Fruit fly (Drosophila melanogaster) whole organism, prepupa: ENCODE results near the gene IFT54.

Experiments
- Blimp-1 ChIP-seq: fragments of 200-800 bp; sonication (Bioruptor generic); optimal IDR thresholded peaks from 3 replicates; lab custom pipeline; 2017; ENCODE audit warnings: missing biosample characterization, missing genetic modification characterization, mild to moderate bottlenecking, moderate library complexity, missing genetic modification reagents
- CG10631 ChIP-seq: fragments of 200-800 bp; sonication (Bioruptor generic); optimal IDR thresholded peaks from 2 replicates; lab custom pipeline; 2016; ENCODE audit warnings: missing biosample characterization, missing genetic modification characterization
- CG10669 ChIP-seq: fragments of 200-800 bp; sonication (Bioruptor generic); optimal IDR thresholded peaks from 3 replicates; lab custom pipeline; 2018; ENCODE audit warnings: missing biosample characterization, mild to moderate bottlenecking, missing genetic modification characterization, moderate library complexity
- CG11294 ChIP-seq: fragments of 200-800 bp; sonication (Bioruptor generic); IDR thresholded peaks from 2 replicates; pipeline ENCODE4 v1.3.6; 2022; ENCODE audit warnings: missing biosample characterization, missing genetic modification characterization
- CG11762 ChIP-seq: fragments of 200-800 bp; sonication (Bioruptor generic); optimal IDR thresholded peaks from 3 replicates; lab custom pipeline; 2016; ENCODE audit warnings: missing biosample characterization, missing genetic modification characterization; ENCODE audit not compliant: insufficient read depth
- CG11902 ChIP-seq: fragments of 200-800 bp; sonication (Bioruptor generic); optimal IDR thresholded peaks from 3 replicates; lab custom pipeline; 2016; ENCODE audit warnings: missing biosample characterization, missing genetic modification characterization
- CG15336 ChIP-seq: fragments of 200-800 bp; sonication (Bioruptor generic); IDR thresholded peaks from 2 replicates; pipeline ENCODE4 v1.3.6; 2022; ENCODE audit warnings: missing biosample characterization, missing genetic modification characterization
- CG1621 ChIP-seq: fragments of 200-800 bp; sonication (Bioruptor generic); optimal IDR thresholded peaks from 3 replicates; lab custom pipeline; 2018; ENCODE audit warnings: missing biosample characterization, mild to moderate bottlenecking, missing genetic modification characterization
- CG16779 ChIP-seq: fragments of 200-800 bp; sonication (Bioruptor generic); optimal IDR thresholded peaks from 3 replicates; lab custom pipeline; 2017; ENCODE audit warnings: missing biosample characterization, mild to moderate bottlenecking, missing genetic modification characterization
- CG3032 ChIP-seq: fragments of 200-800 bp; optimal IDR thresholded peaks from 2 replicates; lab custom pipeline; 2019; ENCODE audit warnings: missing biosample characterization, mild to moderate bottlenecking, missing genetic modification characterization, moderate library complexity
- CG31627 ChIP-seq: fragments of 200-800 bp; sonication (Bioruptor generic); optimal IDR thresholded peaks from 3 replicates; lab custom pipeline; 2016; ENCODE audit warnings: missing biosample characterization, missing genetic modification characterization
- CG34406 ChIP-seq: fragments of 200-800 bp; sonication (Bioruptor generic); optimal IDR thresholded peaks from 3 replicates; lab custom pipeline; 2016; ENCODE audit warnings: missing biosample characterization, missing genetic modification characterization
- CG3919 ChIP-seq: fragments of 200-800 bp; sonication (Bioruptor generic); optimal IDR thresholded peaks from 3 replicates; lab custom pipeline; 2016; ENCODE audit warnings: missing biosample characterization, missing genetic modification characterization
- CG4318 ChIP-seq: fragments of 200-800 bp; sonication (Bioruptor generic); optimal IDR thresholded peaks from 3 replicates; lab custom pipeline; 2017; ENCODE audit warnings: missing biosample characterization, mild to moderate bottlenecking, missing genetic modification characterization
- CG6163 ChIP-seq: fragments of 200-800 bp; sonication (Bioruptor generic); IDR thresholded peaks from 3 replicates; pipeline ENCODE4 v1.3.6; 2022; ENCODE audit warnings: missing biosample characterization, missing genetic modification characterization
- CG6276 ChIP-seq: fragments of 200-800 bp; sonication (Bioruptor generic); optimal IDR thresholded peaks from 2 replicates; lab custom pipeline; 2017; ENCODE audit warnings: missing biosample characterization, mild to moderate bottlenecking, missing genetic modification characterization
- CG6792 ChIP-seq: fragments of 200-800 bp; sonication (Bioruptor generic); optimal IDR thresholded peaks from 3 replicates; lab custom pipeline; 2016; ENCODE audit warnings: missing biosample characterization, missing genetic modification characterization
- CG6808 ChIP-seq: fragments of 200-800 bp; sonication (Bioruptor generic); optimal IDR thresholded peaks from 3 replicates; lab custom pipeline; 2017; ENCODE audit warnings: missing biosample characterization, missing genetic modification characterization, mild to moderate bottlenecking, moderate library complexity, missing genetic modification reagents
- CG6854 ChIP-seq: fragments of 200-800 bp; sonication (Bioruptor generic); optimal IDR thresholded peaks from 2 replicates; lab custom pipeline; 2017; ENCODE audit warnings: missing biosample characterization, mild to moderate bottlenecking, missing genetic modification characterization
- CG7368 ChIP-seq: fragments of 200-800 bp; sonication (Bioruptor generic); optimal IDR thresholded peaks from 3 replicates; lab custom pipeline; 2016; ENCODE audit warnings: missing biosample characterization, missing genetic modification characterization
- CG8119 ChIP-seq: fragments of 200-800 bp; sonication (Bioruptor generic); IDR thresholded peaks from 3 replicates; pipeline ENCODE4 v1.3.6; 2022; ENCODE audit warnings: missing biosample characterization, missing genetic modification characterization
- CG8319 ChIP-seq: fragments of 200-800 bp; sonication (Bioruptor generic); optimal IDR thresholded peaks from 3 replicates; lab custom pipeline; 2016; ENCODE audit warnings: missing biosample characterization, missing genetic modification characterization
- CG8632 ChIP-seq: fragments of 200-800 bp; sonication (Bioruptor generic); optimal IDR thresholded peaks from 3 replicates; lab custom pipeline; 2016; ENCODE audit warnings: missing biosample characterization, missing genetic modification characterization
- Eip75B ChIP-seq: fragments of 200-800 bp; sonication (Bioruptor generic); optimal IDR thresholded peaks from 3 replicates; lab custom pipeline; 2016; ENCODE audit warnings: missing biosample characterization, missing genetic modification characterization
- Eip78C ChIP-seq: fragments of 200-800 bp; sonication (Bioruptor generic); peaks from one replicate; lab custom pipeline; 2016; ENCODE audit warnings: missing biosample characterization, missing genetic modification characterization
- Eip93F ChIP-seq: fragments of 200-800 bp; sonication (Bioruptor generic); optimal IDR thresholded peaks from 2 replicates; lab custom pipeline; 2016; ENCODE audit warnings: missing biosample characterization, mild to moderate bottlenecking, missing genetic modification characterization
- Ets21C ChIP-seq: fragments of 200-800 bp; sonication (Bioruptor generic); optimal IDR thresholded peaks from 3 replicates; lab custom pipeline; 2016; ENCODE audit warnings: missing biosample characterization, missing genetic modification characterization
- Ets96B ChIP-seq: fragments of 200-800 bp; optimal IDR thresholded peaks from 2 replicates; lab custom pipeline; 2019; ENCODE audit warnings: missing biosample characterization, mild to moderate bottlenecking, missing genetic modification characterization, moderate library complexity
- Hr38 ChIP-seq: sonication (Bioruptor generic); optimal IDR thresholded peaks from 2 replicates; lab custom pipeline; 2016; ENCODE audit warnings: missing biosample characterization, missing genetic modification characterization
- Lpt ChIP-seq: fragments of 200-800 bp; sonication (Bioruptor generic); optimal IDR thresholded peaks from 3 replicates; lab custom pipeline; 2016; ENCODE audit warnings: missing biosample characterization, missing genetic modification characterization
- Met ChIP-seq: fragments of 200-800 bp; sonication (Bioruptor generic); optimal IDR thresholded peaks from 3 replicates; lab custom pipeline; 2016; ENCODE audit warnings: missing biosample characterization, missing genetic modification characterization
- OdsH ChIP-seq: fragments of 200-800 bp; sonication (Bioruptor generic); optimal IDR thresholded peaks from 3 replicates; lab custom pipeline; 2016; ENCODE audit warnings: missing biosample characterization, missing genetic modification characterization
- Smox ChIP-seq: fragments of 200-800 bp; sonication (Bioruptor generic); optimal IDR thresholded peaks from 3 replicates; lab custom pipeline; 2016; ENCODE audit warnings: missing biosample characterization, missing genetic modification characterization
- Sox102F ChIP-seq: fragments of 200-800 bp; sonication (Bioruptor generic); optimal IDR thresholded peaks from 2 replicates; lab custom pipeline; 2016; ENCODE audit warnings: missing biosample characterization, mild to moderate bottlenecking, missing genetic modification characterization
- Sox14 ChIP-seq: fragments of 200-800 bp; sonication (Bioruptor generic); optimal IDR thresholded peaks from 3 replicates; lab custom pipeline; 2016; ENCODE audit warnings: missing biosample characterization, missing genetic modification characterization
- Sox15 ChIP-seq: fragments of 200-800 bp; sonication (Bioruptor generic); optimal IDR thresholded peaks from 3 replicates; lab custom pipeline; 2016; ENCODE audit warnings: missing biosample characterization, missing genetic modification characterization
- achi ChIP-seq: fragments of 200-800 bp; sonication (Bioruptor generic); optimal IDR thresholded peaks from 3 replicates; lab custom pipeline; 2016; ENCODE audit warnings: missing biosample characterization, missing genetic modification characterization
- acj6 ChIP-seq: fragments of 200-800 bp; sonication (Bioruptor generic); optimal IDR thresholded peaks from 3 replicates; lab custom pipeline; 2016; ENCODE audit warnings: missing biosample characterization, missing genetic modification characterization
- cyc ChIP-seq: fragments of 200-800 bp; sonication (Bioruptor generic); optimal IDR thresholded peaks from 3 replicates; lab custom pipeline; 2016; ENCODE audit warnings: missing biosample characterization, missing genetic modification characterization
- dac ChIP-seq: fragments of 200-800 bp; sonication (Bioruptor generic); optimal IDR thresholded peaks from 2 replicates; lab custom pipeline; 2017; ENCODE audit warnings: missing biosample characterization, mild to moderate bottlenecking, missing genetic modification characterization
- dsx ChIP-seq: fragments of 200-800 bp; optimal IDR thresholded peaks from 3 replicates; lab custom pipeline; 2019; ENCODE audit warnings: missing biosample characterization, mild to moderate bottlenecking, missing genetic modification characterization, moderate library complexity; ENCODE audit not compliant: poor library complexity, severe bottlenecking
- eg ChIP-seq: fragments of 200-800 bp; sonication (Bioruptor generic); IDR thresholded peaks from 3 replicates; pipeline ENCODE4 v1.3.6; 2022; ENCODE audit warnings: missing biosample characterization, missing genetic modification characterization
- fd59A ChIP-seq: fragments of 200-800 bp; sonication (Bioruptor generic); optimal IDR thresholded peaks from 2 replicates; lab custom pipeline; 2017; ENCODE audit warnings: missing biosample characterization, mild to moderate bottlenecking, missing genetic modification characterization, missing genetic modification reagents
- fd85E ChIP-seq: fragments of 200-800 bp; sonication (Bioruptor generic); optimal IDR thresholded peaks from 3 replicates; lab custom pipeline; 2016; ENCODE audit warnings: missing biosample characterization, missing genetic modification characterization
- fkh ChIP-seq: fragments of 200-800 bp; sonication (Bioruptor generic); optimal IDR thresholded peaks from 3 replicates; lab custom pipeline; 2017; ENCODE audit warnings: missing biosample characterization, mild to moderate bottlenecking, missing genetic modification characterization, moderate library complexity
- lz ChIP-seq: fragments of 200-800 bp; sonication (Bioruptor generic); optimal IDR thresholded peaks from 3 replicates; lab custom pipeline; 2016; ENCODE audit warnings: missing biosample characterization, missing genetic modification characterization
- net ChIP-seq: fragments of 200-800 bp; sonication (Bioruptor generic); optimal IDR thresholded peaks from 3 replicates; lab custom pipeline; 2016; ENCODE audit warnings: missing biosample characterization, missing genetic modification characterization
- pdm3 ChIP-seq: fragments of 200-800 bp; sonication (Bioruptor generic); optimal IDR thresholded peaks from 3 replicates; lab custom pipeline; 2016; ENCODE audit warnings: missing biosample characterization, missing genetic modification characterization
- salr ChIP-seq, 2 experiments: fragments of 200-800 bp; sonication (Bioruptor generic); optimal IDR thresholded peaks; 3 replicates each; lab custom pipeline; 2016 to 2018; ENCODE audit warnings: missing biosample characterization in 2 of 2, missing genetic modification characterization in 2 of 2, mild to moderate bottlenecking in 1 of 2
- svp ChIP-seq: fragments of 200-800 bp; sonication (Bioruptor generic); peaks from one replicate; lab custom pipeline; 2016; ENCODE audit warnings: missing biosample characterization, missing genetic modification characterization
- topi ChIP-seq: fragments of 200-800 bp; sonication (Bioruptor generic); optimal IDR thresholded peaks from 3 replicates; lab custom pipeline; 2016; ENCODE audit warnings: missing biosample characterization, missing genetic modification characterization

Gene IFT54

dm6 chr3R:14326250-14327112, 24.3 kb downstream of the IFT54 start, which contains the start of the genes Afti and ATPsynE:
Gene Afti, minus strand, starts transcription at chr3R:14326689.
Gene ATPsynE, plus strand, starts transcription at chr3R:14326947.
- TF ChIP-seq CG6854 (no peak), CG11902 (GFP tag; lab: Kevin White, UChicago) (peak; percentile 62), Smox (no peak), salr (GFP tag; optimal IDR thresholded peaks at IDR 0.05; lab: Kevin White, UChicago) (peak in 1 of 2 experiments; percentile 36), eg (no peak; the same call in 2 of the 3 replicates), fkh (GFP tag; lab: Kevin White, UChicago) (no peak), Met (no peak), acj6 (peak; percentile 71), Ets96B (tag; lab: Kevin White, UChicago) (peak; percentile 32), topi (GFP tag; lab: Kevin White, UChicago) (peak; percentile 54), CG10669 (GFP tag; lab: Kevin White, UChicago) (no peak), achi (GFP tag; lab: Kevin White, UChicago) (peak; percentile 100), CG8119 (GFP tag; lab: Robert Waterston, UW) (no peak), CG11294 (peak; percentile 29; the same call in 1 of the 2 replicates), Lpt (GFP tag; lab: Kevin White, UChicago) (no peak), lz (GFP tag; lab: Kevin White, UChicago) (peak; percentile 75), Sox102F (no peak), net (peak; percentile 37), CG15336 (peak; percentile 51), CG16779 (tag; lab: Kevin White, UChicago) (no peak), CG4318 (GFP tag; lab: Kevin White, UChicago) (no peak), cyc (GFP tag; lab: Kevin White, UChicago) (peak; percentile 80), dac (no peak), CG31627 (GFP tag; lab: Kevin White, UChicago) (peak; percentile 85), fd85E (GFP tag; lab: Kevin White, UChicago) (no peak), Sox14 (GFP tag; lab: Kevin White, UChicago) (peak; percentile 67), Eip75B (GFP tag; lab: Kevin White, UChicago) (no peak), CG8319 (GFP tag; lab: Kevin White, UChicago) (no peak), CG11762 (peak; percentile 44), pdm3 (GFP tag; lab: Kevin White, UChicago) (no peak), fd59A (GFP tag; lab: Kevin White, UChicago) (peak; percentile 24), CG6808 (GFP tag; lab: Kevin White, UChicago) (no peak), CG6163 (peak; percentile 69; the same call in 1 of the 3 replicates), Hr38 (GFP tag; lab: Kevin White, UChicago) (no peak), CG8632 (GFP tag; lab: Kevin White, UChicago) (peak; percentile 54), CG10631 (no peak), CG1621 (tag; lab: Kevin White, UChicago) (peak; percentile 8), Eip93F (no peak), Blimp-1 (GFP tag; lab: Kevin White, UChicago) (no peak), OdsH (no peak), CG7368 (GFP tag; lab: Kevin White, UChicago) (peak; percentile 34), CG6276 (GFP tag; lab: Kevin White, UChicago) (no peak), svp (GFP tag; lab: Kevin White, UChicago) (no peak), Ets21C (GFP tag; lab: Kevin White, UChicago) (no peak), Sox15 (peak; percentile 66), Eip78C (GFP tag; lab: Kevin White, UChicago) (peak; percentile 62), CG6792 (GFP tag; lab: Kevin White, UChicago) (peak; percentile 57), CG3032 (peak; percentile 66), dsx (GFP tag; lab: Kevin White, UChicago) (no peak), CG34406 (GFP tag; lab: Kevin White, UChicago) (peak; percentile 30), CG3919 (GFP tag; lab: Kevin White, UChicago) (no peak)
